Worm (Caenorhabditis elegans): ENCODE data around the gene pdzd-8.

DNA sequence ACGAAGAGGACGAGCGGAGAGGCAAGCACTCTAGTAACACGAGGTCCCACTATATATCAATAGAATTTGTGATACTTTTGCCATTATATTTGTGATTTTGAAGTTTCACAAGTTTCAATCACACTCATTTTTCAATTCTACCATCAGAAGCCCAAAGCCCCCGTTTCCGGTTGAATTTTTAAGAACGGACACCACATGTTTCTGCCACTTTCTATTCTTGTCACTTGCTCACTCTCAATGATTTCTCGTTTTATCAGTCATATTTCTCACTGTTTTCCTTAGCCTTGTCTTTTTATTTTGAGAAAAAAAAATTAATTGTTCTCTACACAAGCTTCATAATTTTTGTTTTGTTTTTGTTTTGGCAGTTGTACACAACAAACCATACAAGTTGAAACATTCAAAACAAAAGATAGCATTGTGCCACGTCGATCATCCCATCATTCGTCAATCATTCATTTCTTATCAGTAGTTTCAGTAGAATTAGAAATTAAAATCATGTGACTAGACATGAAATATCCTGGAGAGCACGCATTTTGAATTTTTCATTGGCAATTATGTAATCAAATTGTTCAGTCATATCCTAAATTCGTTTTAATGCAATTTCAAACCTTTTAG, 23.3 kb upstream of the pdzd-8 start:
- TF ChIP-seq tab-1 (GFP tag; IDR thresholded peaks at IDR 0.05), result no peak
- no peak for TF ChIP-seq flt-1 (GFP tag; IDR thresholded peaks at IDR 0.05)
- TF ChIP-seq klf-2 (GFP tag; conservative IDR thresholded peaks at IDR 0.05), result no peak
- TF ChIP-seq cog-1 (tag; optimal IDR thresholded peaks at IDR 0.05), result no peak
- no peak for TF ChIP-seq ztf-23 (GFP tag; IDR thresholded peaks at IDR 0.05)
- TF ChIP-seq ref-1 (GFP tag; conservative IDR thresholded peaks at IDR 0.05), result no peak
- no peak for TF ChIP-seq med-1 (GFP tag; optimal IDR thresholded peaks at IDR 0.05; ENCODE audit: insufficient read depth)
- TF ChIP-seq ztf-29 (GFP tag; IDR thresholded peaks at IDR 0.05), result no peak
